Worm (Caenorhabditis elegans) whole organism, early embryonic: ENCODE data around the gene F54H12.4.

Source experiments
- B0310.2 ChIP-seq: sonication (generic microtip); optimal IDR thresholded peaks from 2 replicates; lab custom pipeline; 2016; ENCODE audit warnings: mild to moderate bottlenecking, missing genetic modification characterization, missing compliant biosample characterization
- F13C5.2 ChIP-seq: sonication (generic microtip); optimal IDR thresholded peaks from 2 replicates; lab custom pipeline; 2017; ENCODE audit warnings: mild to moderate bottlenecking, missing genetic modification characterization, inconsistent platforms, missing compliant biosample characterization
- aly-1 ChIP-seq: sonication (generic microtip); optimal IDR thresholded peaks from 2 replicates; lab custom pipeline; 2016; ENCODE audit warnings: missing genetic modification characterization, missing compliant biosample characterization
- ama-1 ChIP-seq: fragments of 150-350 bp; optimal IDR thresholded peaks from 2 replicates; lab custom pipeline; 2014
- ceh-13 ChIP-seq: fragments of 200-800 bp; sonication (Bioruptor generic); optimal IDR thresholded peaks from 2 replicates; lab custom pipeline; 2018; ENCODE audit warnings: mild to moderate bottlenecking, missing genetic modification characterization, missing compliant biosample characterization
- ceh-36 ChIP-seq: sonication (generic microtip); optimal IDR thresholded peaks from 2 replicates; lab custom pipeline; 2016; ENCODE audit warnings: missing genetic modification characterization, inconsistent platforms, missing compliant biosample characterization
- ets-7 ChIP-seq: sonication (generic microtip); optimal IDR thresholded peaks from 2 replicates; lab custom pipeline; 2016; ENCODE audit warnings: missing genotype, missing genetic modification characterization, missing compliant biosample characterization
- flt-1 ChIP-seq: fragments of 200-800 bp; sonication (Bioruptor generic); IDR thresholded peaks from 2 replicates; pipeline ENCODE4 v1.3.6; 2022; ENCODE audit warnings: missing genetic modification characterization, missing compliant biosample characterization
- hmbx-1 ChIP-seq: sonication (generic microtip); optimal IDR thresholded peaks from 2 replicates; lab custom pipeline; 2016; ENCODE audit warnings: mild to moderate bottlenecking, missing genetic modification characterization, missing compliant biosample characterization
- hmg-4 ChIP-seq: fragments of 200-800 bp; sonication (Bioruptor generic); optimal IDR thresholded peaks from 2 replicates; lab custom pipeline; 2018; ENCODE audit warnings: mild to moderate bottlenecking, missing genetic modification characterization, missing compliant biosample characterization
- hnd-1 ChIP-seq: sonication (generic microtip); optimal IDR thresholded peaks from 2 replicates; lab custom pipeline; 2016; ENCODE audit warnings: missing genetic modification characterization, missing compliant biosample characterization
- pes-1 ChIP-seq: fragments of 200-800 bp; sonication (Bioruptor generic); IDR thresholded peaks from 2 replicates; pipeline ENCODE4 v1.3.6; 2022; ENCODE audit warnings: missing genetic modification reagents, missing genetic modification characterization, missing compliant biosample characterization
- scrt-1 ChIP-seq: fragments of 200-800 bp; sonication (Bioruptor generic); IDR thresholded peaks from 2 replicates; pipeline ENCODE4 v1.3.6; 2022; ENCODE audit warnings: missing genetic modification characterization, missing compliant biosample characterization
- sea-1 ChIP-seq: fragments of 200-800 bp; sonication (Bioruptor generic); conservative IDR thresholded peaks from 2 replicates; pipeline ENCODE4 v1.3.6; 2022; ENCODE audit warnings: missing genetic modification characterization, missing compliant biosample characterization
- tbx-11 ChIP-seq: fragments of 200-800 bp; sonication (Bioruptor generic); IDR thresholded peaks from 2 replicates; pipeline ENCODE4 v1.3.6; 2022; ENCODE audit warnings: missing genetic modification characterization, missing compliant biosample characterization
- tbx-37 ChIP-seq: fragments of 200-800 bp; sonication (Bioruptor generic); conservative IDR thresholded peaks from 2 replicates; pipeline ENCODE4 v1.3.6; 2022; ENCODE audit warnings: missing genetic modification reagents, missing genetic modification characterization, missing compliant biosample characterization
- tra-4 ChIP-seq: sonication (generic microtip); optimal IDR thresholded peaks from 2 replicates; lab custom pipeline; 2017; ENCODE audit warnings: missing genetic modification characterization, missing compliant biosample characterization

F54H12.4 gene

ce11 chrIII:7947677-7948076 is 14.9 kb downstream of the F54H12.4 start:
- TF ChIP-seq flt-1 (GFP tag; lab: Robert Waterston, UW) (no peak), aly-1 (tag; lab: Kevin White, UChicago) (no peak), tra-4 (tag; lab: Kevin White, UChicago) (no peak), tbx-37 (GFP tag; lab: Robert Waterston, UW) (no peak), sea-1 (GFP tag; lab: Robert Waterston, UW) (no peak), F13C5.2 (no peak), hnd-1 (tag; lab: Kevin White, UChicago) (no peak), ceh-13 (no peak)

DNA sequence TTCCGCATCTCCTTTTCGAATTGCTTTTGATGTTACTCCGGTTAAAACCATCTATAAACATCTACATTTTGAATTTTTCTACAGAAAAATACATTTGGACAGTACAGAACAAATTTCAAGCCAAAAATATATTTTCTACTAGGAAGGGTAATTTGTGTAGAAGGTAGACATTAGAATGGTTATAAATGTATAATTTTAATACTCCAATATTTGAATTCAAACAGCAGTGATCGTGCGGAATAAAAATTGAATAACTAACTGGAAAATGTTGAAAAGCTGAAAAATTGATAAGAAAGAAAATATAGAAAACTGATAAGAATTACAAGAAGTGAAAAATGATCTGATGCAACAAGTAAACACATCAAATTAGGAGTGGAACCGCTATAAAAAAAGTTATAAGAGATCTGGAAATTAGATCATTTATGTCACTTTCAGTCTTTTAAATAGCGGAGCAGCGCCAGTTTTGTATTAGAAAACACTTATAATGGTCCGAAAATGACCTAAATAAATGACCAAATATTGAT is 15.5 kb downstream of the F54H12.4 start, which contains the start of gene gsto-1:
Gene gsto-1 (minus strand): TSS at position 51 of the 524 bp plus-strand sequence.
- TF ChIP-seq tbx-11 (GFP tag; lab: Robert Waterston, UW) (no peak), hnd-1 (tag; lab: Kevin White, UChicago) (no peak), tra-4 (tag; lab: Kevin White, UChicago) (no peak)

ce11 chrIII:7941417-7941816 is 21.1 kb downstream of the F54H12.4 start, which contains the start of gene kle-2:
Gene kle-2, plus strand, starts transcription at chrIII:7941717.
- TF ChIP-seq hmg-4 (GFP tag; lab: Kevin White, UChicago) (no peak), tra-4 (tag; lab: Kevin White, UChicago) (no peak), ceh-13 (no peak), scrt-1 (no peak), pes-1 (no peak), F13C5.2 (no peak), ets-7 (tag; lab: Kevin White, UChicago) (no peak)

- no peak for TF ChIP-seq F13C5.2
- no peak for TF ChIP-seq ceh-13
- no peak for TF ChIP-seq ets-7 (tag; lab: Kevin White, UChicago)
- TF ChIP-seq hnd-1 (tag; lab: Kevin White, UChicago), result no peak
- no peak for TF ChIP-seq hmg-4 (GFP tag; lab: Kevin White, UChicago)
Measured at ce11 chrIII:7940819-7941218, 21.7 kb downstream of the F54H12.4 start, which contains the start of gene C29E4.12. Gene C29E4.12, plus strand, starts transcription at chrIII:7941151.

- TF ChIP-seq sea-1 (GFP tag; lab: Robert Waterston, UW), result no peak
- TF ChIP-seq B0310.2, result no peak
- no peak for TF ChIP-seq hnd-1 (tag; lab: Kevin White, UChicago)
- no peak for TF ChIP-seq pes-1
- no peak for TF ChIP-seq ceh-36 (tag; lab: Kevin White, UChicago)
- no peak for TF ChIP-seq flt-1 (GFP tag; lab: Robert Waterston, UW)
- TF ChIP-seq hmbx-1, result no peak
- no peak for TF ChIP-seq scrt-1
Measured at ce11 chrIII:7937548-7937947, 25.0 kb downstream of the F54H12.4 start, which contains the start of gene C29E4.10. Gene C29E4.10, plus strand, starts transcription at chrIII:7937848.

ce11 chrIII:7933235-7933634 is 29.3 kb downstream of the F54H12.4 start, which contains the start of gene ran-2:
Gene ran-2, plus strand, starts transcription at chrIII:7933535.
- TF ChIP-seq hmbx-1, result no peak
- TF ChIP-seq hnd-1 (tag; lab: Kevin White, UChicago), result no peak
- no peak for TF ChIP-seq scrt-1
- TF ChIP-seq ceh-36 (tag; lab: Kevin White, UChicago), result no peak
- no peak for TF ChIP-seq sea-1 (GFP tag; lab: Robert Waterston, UW)

- no peak for TF ChIP-seq hmg-4 (GFP tag; lab: Kevin White, UChicago)
- no peak for TF ChIP-seq aly-1 (tag; lab: Kevin White, UChicago)
- no peak for TF ChIP-seq hnd-1 (tag; lab: Kevin White, UChicago)
- no peak for TF ChIP-seq F13C5.2
- no peak for TF ChIP-seq ets-7 (tag; lab: Kevin White, UChicago)
- TF ChIP-seq B0310.2, result no peak
- no peak for TF ChIP-seq tbx-11 (GFP tag; lab: Robert Waterston, UW)
Measured at ce11 chrIII:7928549-7929129, 33.9 kb downstream of the F54H12.4 start, which contains the start of the genes C29E4.13 and npp-15. Gene C29E4.13, minus strand, starts transcription at chrIII:7928717. Gene npp-15, plus strand, starts transcription at chrIII:7929043.

- no peak for TF ChIP-seq ceh-13
- TF ChIP-seq sea-1 (GFP tag; lab: Robert Waterston, UW), result no peak
- TF ChIP-seq hmg-4 (GFP tag; lab: Kevin White, UChicago), result no peak
- TF ChIP-seq scrt-1, result no peak
- no peak for TF ChIP-seq tbx-11 (GFP tag; lab: Robert Waterston, UW)
- TF ChIP-seq hnd-1 (tag; lab: Kevin White, UChicago), result no peak
- TF ChIP-seq B0310.2, result no peak
- TF ChIP-seq ets-7 (tag; lab: Kevin White, UChicago), result no peak
- TF ChIP-seq flt-1 (GFP tag; lab: Robert Waterston, UW), result no peak
- no peak for TF ChIP-seq F13C5.2
- no peak for TF ChIP-seq pes-1
- no peak for TF ChIP-seq tra-4 (tag; lab: Kevin White, UChicago)
- TF ChIP-seq ceh-36 (tag; lab: Kevin White, UChicago), result no peak
- no peak for TF ChIP-seq aly-1 (tag; lab: Kevin White, UChicago)
- TF ChIP-seq tbx-37 (GFP tag; lab: Robert Waterston, UW), result no peak
- no peak for TF ChIP-seq ama-1 (lab: Kevin White, UChicago)
- no peak for TF ChIP-seq hmbx-1
Measured at ce11 chrIII:7925968-7926367, 36.6 kb downstream of the F54H12.4 start.
